Fruit fly (Drosophila melanogaster): ENCODE data around the gene Alp11.

Alp11 gene

DNA sequence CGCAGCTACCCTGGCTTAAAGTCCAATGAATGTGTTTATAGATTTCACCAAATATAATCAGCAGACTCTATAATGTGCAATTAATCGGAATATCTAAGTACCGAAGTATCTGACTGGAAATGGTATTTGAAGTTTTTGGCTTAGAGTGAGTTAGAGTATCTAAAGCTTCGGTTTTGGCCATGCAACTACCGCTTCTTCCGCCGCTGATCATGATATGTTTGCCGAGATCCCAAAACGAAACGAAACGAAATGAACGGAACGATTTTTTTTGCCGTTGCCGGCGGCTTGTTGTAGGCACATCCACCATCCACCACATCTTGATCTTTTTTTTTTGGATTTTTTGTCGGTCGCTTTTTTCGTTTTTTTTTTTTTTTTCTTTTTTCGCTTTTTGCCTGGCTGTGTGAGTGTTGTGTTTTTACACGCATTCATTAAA, 35.5 kb downstream of the Alp11 start (continued):
- TF ChIP-seq Dip2 (GFP tag; IDR thresholded peaks at IDR 0.05) (no peak), cwo (GFP tag; optimal IDR thresholded peaks at IDR 0.05) (peak; percentile 72), CG13624 (GFP tag; optimal IDR thresholded peaks at IDR 0.05) (peak; percentile 77), Abd-B (GFP tag; optimal IDR thresholded peaks at IDR 0.05) (peak; percentile 68), knrl (GFP tag; IDR thresholded peaks at IDR 0.05; ENCODE audit: partially characterized antibody) (no peak), CG8359 (GFP tag; optimal IDR thresholded peaks at IDR 0.05; ENCODE audit: borderline replicate concordance) (no peak), CG12071 (GFP tag; optimal IDR thresholded peaks at IDR 0.05) (peak; percentile 73), vfl (GFP tag; optimal IDR thresholded peaks at IDR 0.05) (no peak), CG2875 (GFP tag; optimal IDR thresholded peaks at IDR 0.05) (peak; percentile 39), CG11504 (tag; optimal IDR thresholded peaks at IDR 0.05) (peak; percentile 89), CG9876 (GFP tag; optimal IDR thresholded peaks at IDR 0.05) (peak; percentile 49), run (tag; optimal IDR thresholded peaks at IDR 0.05) (peak; percentile 22), Six4 (GFP tag; optimal IDR thresholded peaks at IDR 0.05) (peak; percentile 57), pho (GFP tag; optimal IDR thresholded peaks at IDR 0.05) (peak; percentile 58), mld (GFP tag; IDR thresholded peaks at IDR 0.05; ENCODE audit: partially characterized antibody) (no peak), CG1792 (GFP tag; optimal IDR thresholded peaks at IDR 0.05) (peak; percentile 68), Oli (tag; optimal IDR thresholded peaks at IDR 0.05) (peak; percentile 76), ab (GFP tag; optimal IDR thresholded peaks at IDR 0.05) (no peak), CG6254 (GFP tag; optimal IDR thresholded peaks at IDR 0.05) (peak; percentile 6), sr (GFP tag; IDR thresholded peaks at IDR 0.05) (peak; percentile 51; the same call in 1 of the 3 replicates), CG13424 (tag; optimal IDR thresholded peaks at IDR 0.05) (peak; percentile 81), Max (GFP tag; optimal IDR thresholded peaks at IDR 0.05) (no peak), tin (GFP tag; optimal IDR thresholded peaks at IDR 0.05) (peak; percentile 67), Usf (GFP tag; optimal IDR thresholded peaks at IDR 0.05) (no peak), Nf-YB (GFP tag; optimal IDR thresholded peaks at IDR 0.05) (peak; percentile 24), Bdp1 (GFP tag; optimal IDR thresholded peaks at IDR 0.05) (peak; percentile 39), ken (GFP tag; IDR thresholded peaks at IDR 0.05) (peak; percentile 87), CG13296 (GFP tag; optimal IDR thresholded peaks at IDR 0.05) (peak; percentile 72), Asciz (GFP tag; optimal IDR thresholded peaks at IDR 0.05) (peak; percentile 67), Hr51 (GFP tag; optimal IDR thresholded peaks at IDR 0.05) (peak in 1 of 2 experiments; percentile 79), CG2199 (GFP tag; IDR thresholded peaks at IDR 0.05) (0 out of 3 replicates have a peak, but pooled peaks have one; percentile 71), CG12942 (GFP tag; optimal IDR thresholded peaks at IDR 0.05) (peak; percentile 57), Ets65A (GFP tag) (peak; percentile 91), Scr (GFP tag; IDR thresholded peaks at IDR 0.05; ENCODE audit: partially characterized antibody) (no peak), CG14014 (GFP tag; IDR thresholded peaks at IDR 0.05) (peak; percentile 89), Camta (GFP tag; optimal IDR thresholded peaks at IDR 0.05) (peak; percentile 49), kah (GFP tag; optimal IDR thresholded peaks at IDR 0.05) (peak; percentile 26), CG9437 (GFP tag; optimal IDR thresholded peaks at IDR 0.05) (peak; percentile 50), jumu (GFP tag; optimal IDR thresholded peaks at IDR 0.05) (peak; percentile 88), CG17385 (GFP tag; optimal IDR thresholded peaks at IDR 0.05) (peak; percentile 71), grn (GFP tag; optimal IDR thresholded peaks at IDR 0.05) (peak; percentile 58), Ptx1 (GFP tag; IDR thresholded peaks at IDR 0.05) (peak; percentile 89), stc (GFP tag; IDR thresholded peaks at IDR 0.05) (peak; percentile 85), CG12155 (GFP tag; optimal IDR thresholded peaks at IDR 0.05) (peak; percentile 67), CG11085 (GFP tag; IDR thresholded peaks at IDR 0.05) (peak; percentile 79), Dek (tag; optimal IDR thresholded peaks at IDR 0.05) (peak; percentile 77), CG12659 (GFP tag; optimal IDR thresholded peaks at IDR 0.05) (peak; percentile 67), Eip74EF (GFP tag; optimal IDR thresholded peaks at IDR 0.05) (peak in 1 of 2 experiments; percentile 67), p53 (GFP tag; optimal IDR thresholded peaks at IDR 0.05) (peak; percentile 53), crc (GFP tag; optimal IDR thresholded peaks at IDR 0.05) (peak; percentile 25)

Measured in whole organism, embryonic.